Worm (Caenorhabditis elegans): ENCODE measurements around the gene tsp-5.

ce11 chrIV:13601428-13601827 lies 9.9 kb upstream of the tsp-5 start:
- no peak for TF ChIP-seq T22C8.4 (GFP tag; IDR thresholded peaks at IDR 0.05)
- TF ChIP-seq med-1 (GFP tag; optimal IDR thresholded peaks at IDR 0.05; ENCODE audit: insufficient read depth) = no peak
- no peak for TF ChIP-seq cog-1 (tag; optimal IDR thresholded peaks at IDR 0.05)
- no peak for TF ChIP-seq tab-1 (GFP tag; IDR thresholded peaks at IDR 0.05)
- no peak for TF ChIP-seq ztf-23 (GFP tag; IDR thresholded peaks at IDR 0.05)
- no peak for TF ChIP-seq klf-2 (GFP tag; conservative IDR thresholded peaks at IDR 0.05)
- TF ChIP-seq flt-1 (GFP tag; IDR thresholded peaks at IDR 0.05) = no peak
- no peak for TF ChIP-seq ref-1 (GFP tag; conservative IDR thresholded peaks at IDR 0.05)
- no peak for TF ChIP-seq ztf-29 (GFP tag; IDR thresholded peaks at IDR 0.05)
